Worm (Caenorhabditis elegans) whole organism, midembryonic: ENCODE measurements around the gene Y38H6C.4.

ENCODE experiments used
- T22C8.4 ChIP-seq: fragments of 200-800 bp; sonication (Bioruptor generic); IDR thresholded peaks from 2 replicates; pipeline ENCODE4 v1.3.6; 2022; ENCODE audit warnings: missing genetic modification characterization, missing compliant biosample characterization
- cog-1 ChIP-seq: sonication (generic microtip); optimal IDR thresholded peaks from 2 replicates; lab custom pipeline; 2016; ENCODE audit warnings: missing genetic modification characterization, missing compliant biosample characterization
- flt-1 ChIP-seq: fragments of 200-800 bp; sonication (Bioruptor generic); IDR thresholded peaks from 2 replicates; pipeline ENCODE4 v1.3.6; 2022; ENCODE audit warnings: missing genetic modification characterization, missing compliant biosample characterization
- klf-2 ChIP-seq: fragments of 200-800 bp; sonication (Bioruptor generic); conservative IDR thresholded peaks from 2 replicates; pipeline ENCODE4 v1.3.6; 2022; ENCODE audit warnings: missing genetic modification reagents, missing genetic modification characterization, missing compliant biosample characterization
- med-1 ChIP-seq: sonication (generic microtip); optimal IDR thresholded peaks from 2 replicates; lab custom pipeline; 2017; ENCODE audit warnings: missing genetic modification characterization, mild to moderate bottlenecking, missing compliant biosample characterization, antibody characterized with exemption, missing genetic modification reagents; ENCODE audit not compliant: insufficient read depth
- ref-1 ChIP-seq: fragments of 200-800 bp; sonication (Bioruptor generic); conservative IDR thresholded peaks from 2 replicates; pipeline ENCODE4 v1.3.6; 2022; ENCODE audit warnings: missing genetic modification reagents, missing genetic modification characterization, missing compliant biosample characterization
- tab-1 ChIP-seq: fragments of 200-800 bp; sonication (Bioruptor generic); IDR thresholded peaks from 2 replicates; pipeline ENCODE4 v1.3.6; 2022; ENCODE audit warnings: missing genetic modification characterization, missing compliant biosample characterization
- ztf-23 ChIP-seq: fragments of 200-800 bp; sonication (Bioruptor generic); IDR thresholded peaks from 2 replicates; pipeline ENCODE4 v1.3.6; 2022; ENCODE audit warnings: missing genetic modification reagents, missing genetic modification characterization, missing compliant biosample characterization
- ztf-29 ChIP-seq: fragments of 200-800 bp; sonication (Bioruptor generic); IDR thresholded peaks from 2 replicates; pipeline ENCODE4 v1.3.6; 2022; ENCODE audit warnings: missing genetic modification reagents, missing genetic modification characterization, missing compliant biosample characterization

The Y38H6C.4 gene

ce11 chrV:20500405-20500804 is 4.5 kb downstream of the Y38H6C.4 start, which contains the start of gene dct-14:
dct-14 (minus strand) TSS chrV:20500505.
- no peak for TF ChIP-seq ztf-29
- no peak for TF ChIP-seq ztf-23 (GFP tag; lab: Robert Waterston, UW)
- no peak for TF ChIP-seq cog-1 (tag; lab: Kevin White, UChicago)
- no peak for TF ChIP-seq tab-1 (GFP tag; lab: Robert Waterston, UW)
- TF ChIP-seq med-1 (GFP tag; lab: Kevin White, UChicago), result no peak
- no peak for TF ChIP-seq flt-1
- no peak for TF ChIP-seq T22C8.4
- no peak for TF ChIP-seq klf-2
- TF ChIP-seq ref-1 (GFP tag; lab: Robert Waterston, UW), result no peak

ce11 chrV:20499642-20500041 is 5.3 kb downstream of the Y38H6C.4 start:
- TF ChIP-seq flt-1, result no peak
- TF ChIP-seq med-1 (GFP tag; lab: Kevin White, UChicago), result no peak
- no peak for TF ChIP-seq klf-2
- no peak for TF ChIP-seq T22C8.4
- TF ChIP-seq cog-1 (tag; lab: Kevin White, UChicago), result no peak
- TF ChIP-seq ztf-29, result no peak
- TF ChIP-seq ztf-23 (GFP tag; lab: Robert Waterston, UW), result no peak
- TF ChIP-seq tab-1 (GFP tag; lab: Robert Waterston, UW), result no peak
- TF ChIP-seq ref-1 (GFP tag; lab: Robert Waterston, UW), result no peak

DNA sequence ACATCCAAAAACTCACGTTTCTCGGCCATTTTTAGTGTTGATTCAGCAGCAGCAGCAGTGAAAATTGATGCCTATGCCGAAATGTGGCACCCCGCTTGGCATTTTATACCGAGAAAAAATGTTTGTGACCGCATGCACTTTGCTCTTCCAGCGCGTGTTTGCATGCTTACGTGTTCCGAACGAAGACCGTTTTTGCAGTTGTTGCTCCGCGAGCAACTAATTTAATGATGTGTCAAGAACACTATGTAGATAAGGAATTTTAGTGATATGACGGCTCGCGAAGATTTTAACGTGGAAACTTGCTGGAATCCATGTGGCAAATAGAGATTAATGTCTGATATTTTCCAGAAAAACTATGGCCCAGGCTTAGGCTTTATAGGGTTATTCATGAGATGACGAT is 5.9 kb downstream of the Y38H6C.4 start, which contains the start of gene dct-16:
Gene dct-16, minus strand, starts transcription at position 78 of the 400 bp plus-strand sequence.
- no peak for TF ChIP-seq cog-1 (tag; lab: Kevin White, UChicago)
- no peak for TF ChIP-seq ztf-29
- TF ChIP-seq tab-1 (GFP tag; lab: Robert Waterston, UW), result no peak
- TF ChIP-seq klf-2, result no peak
- TF ChIP-seq med-1 (GFP tag; lab: Kevin White, UChicago), result no peak
- TF ChIP-seq T22C8.4, result no peak
- no peak for TF ChIP-seq flt-1
- TF ChIP-seq ztf-23 (GFP tag; lab: Robert Waterston, UW), result no peak
- no peak for TF ChIP-seq ref-1 (GFP tag; lab: Robert Waterston, UW)

- TF ChIP-seq T22C8.4 (no peak), ztf-23 (GFP tag; lab: Robert Waterston, UW) (no peak), flt-1 (no peak), klf-2 (no peak), ztf-29 (no peak), tab-1 (GFP tag; lab: Robert Waterston, UW) (no peak), med-1 (GFP tag; lab: Kevin White, UChicago) (no peak)
Observed at ce11 chrV:20497537-20497936, 7.4 kb downstream of the Y38H6C.4 start.

DNA sequence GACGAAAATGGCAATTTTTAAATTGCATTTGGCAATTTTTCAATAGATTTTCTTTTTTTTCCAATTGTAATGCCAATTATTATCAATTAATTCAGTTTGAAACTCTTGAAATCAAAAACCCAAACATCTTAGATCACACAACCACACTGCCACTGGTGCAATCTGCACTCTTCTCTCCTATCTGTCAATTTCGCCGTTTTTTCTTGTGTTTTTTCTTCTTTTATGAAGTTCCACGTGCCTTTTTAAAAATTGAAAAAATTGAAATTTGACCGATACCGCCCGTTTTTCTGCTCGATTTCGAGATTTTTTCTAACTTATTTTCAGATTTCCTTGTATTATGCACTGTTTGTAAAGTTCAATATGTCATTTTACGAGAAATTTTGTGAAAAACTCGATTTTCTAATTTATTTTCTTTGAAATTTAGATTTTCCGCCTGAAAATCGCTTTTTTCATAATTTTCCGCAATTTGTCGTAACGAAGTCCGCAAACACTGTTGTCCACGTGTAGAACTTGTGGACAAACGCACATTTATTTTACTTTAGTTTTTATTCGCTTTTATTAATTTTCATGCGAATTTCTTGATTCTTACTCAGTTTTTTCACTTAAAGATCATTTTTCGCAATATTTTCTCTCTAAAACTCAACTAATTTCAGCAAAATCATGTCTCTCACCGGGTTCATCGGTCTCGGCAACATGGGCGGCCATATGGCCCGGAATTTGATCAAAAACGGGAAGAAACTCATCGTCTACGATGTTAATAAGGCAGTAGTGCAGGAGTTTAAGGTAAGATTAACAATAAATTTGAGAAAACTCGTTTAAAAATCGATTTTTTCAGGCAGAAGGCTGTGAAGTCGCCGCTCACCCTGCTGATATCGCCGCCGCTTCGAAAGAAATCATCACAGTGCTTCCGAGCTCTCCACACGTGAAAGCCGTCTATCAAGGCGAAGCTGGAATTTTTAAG is 11.3 kb downstream of the Y38H6C.4 start, which contains the start of gene B0250.5:
Gene B0250.5, plus strand, starts transcription at position 654 of the 961 bp plus-strand sequence.
- TF ChIP-seq ref-1 (GFP tag; lab: Robert Waterston, UW) (no peak), ztf-23 (GFP tag; lab: Robert Waterston, UW) (0 out of 2 replicates have a peak, but pooled peaks have one; percentile 42)

DNA sequence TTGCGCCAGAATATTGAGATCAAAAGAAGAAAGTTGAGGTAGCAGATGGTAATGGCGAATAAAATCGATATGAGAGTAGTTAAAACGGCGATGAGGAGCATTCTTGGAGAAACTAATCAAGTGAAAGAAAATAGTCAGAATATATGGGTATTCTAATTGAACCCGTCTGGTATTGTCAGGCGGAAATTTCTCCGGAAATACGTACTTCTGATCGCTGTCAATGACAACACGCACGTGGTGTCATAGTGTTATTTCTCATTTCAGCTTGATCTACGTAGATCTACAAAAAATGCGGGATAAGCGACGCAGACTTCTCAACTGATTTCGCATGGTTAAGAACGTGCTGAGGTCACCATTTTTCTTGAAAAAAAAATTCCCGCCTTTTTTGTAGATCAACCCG is 12.5 kb downstream of the Y38H6C.4 start, which contains the start of gene srbc-79:
Gene srbc-79, minus strand, starts transcription at position 101 of the 400 bp plus-strand sequence.
- TF ChIP-seq ref-1 (GFP tag; lab: Robert Waterston, UW) (no peak), klf-2 (no peak), T22C8.4 (no peak), cog-1 (tag; lab: Kevin White, UChicago) (no peak), ztf-23 (GFP tag; lab: Robert Waterston, UW) (no peak), ztf-29 (no peak), tab-1 (GFP tag; lab: Robert Waterston, UW) (no peak), med-1 (GFP tag; lab: Kevin White, UChicago) (no peak), flt-1 (no peak)

- TF ChIP-seq klf-2, result no peak
- TF ChIP-seq ztf-29, result no peak
- TF ChIP-seq tab-1 (GFP tag; lab: Robert Waterston, UW), result no peak
- TF ChIP-seq cog-1 (tag; lab: Kevin White, UChicago), result no peak
- TF ChIP-seq med-1 (GFP tag; lab: Kevin White, UChicago), result no peak
- no peak for TF ChIP-seq flt-1
- no peak for TF ChIP-seq ref-1 (GFP tag; lab: Robert Waterston, UW)
- TF ChIP-seq T22C8.4, result no peak
- no peak for TF ChIP-seq ztf-23 (GFP tag; lab: Robert Waterston, UW)
Observed at ce11 chrV:20489102-20489501, 15.8 kb downstream of the Y38H6C.4 start, which contains the start of gene srbc-78. srbc-78 (minus strand) TSS chrV:20489202.

- TF ChIP-seq cog-1 (tag; lab: Kevin White, UChicago) (no peak), tab-1 (GFP tag; lab: Robert Waterston, UW) (no peak), ztf-29 (no peak), flt-1 (no peak), ref-1 (GFP tag; lab: Robert Waterston, UW) (no peak), med-1 (GFP tag; lab: Kevin White, UChicago) (no peak), klf-2 (no peak), T22C8.4 (no peak), ztf-23 (GFP tag; lab: Robert Waterston, UW) (no peak)
Observed at ce11 chrV:20486549-20486948, 18.3 kb downstream of the Y38H6C.4 start.

- TF ChIP-seq klf-2 (no peak), cog-1 (tag; lab: Kevin White, UChicago) (no peak), T22C8.4 (no peak), flt-1 (no peak)
Observed at ce11 chrV:20485285-20485684, 19.6 kb downstream of the Y38H6C.4 start, which contains the start of gene dhcr-7. dhcr-7 (minus strand) TSS chrV:20485385.
